Worm (Caenorhabditis elegans): ENCODE results near the gene del-5.

del-5 gene

DNA sequence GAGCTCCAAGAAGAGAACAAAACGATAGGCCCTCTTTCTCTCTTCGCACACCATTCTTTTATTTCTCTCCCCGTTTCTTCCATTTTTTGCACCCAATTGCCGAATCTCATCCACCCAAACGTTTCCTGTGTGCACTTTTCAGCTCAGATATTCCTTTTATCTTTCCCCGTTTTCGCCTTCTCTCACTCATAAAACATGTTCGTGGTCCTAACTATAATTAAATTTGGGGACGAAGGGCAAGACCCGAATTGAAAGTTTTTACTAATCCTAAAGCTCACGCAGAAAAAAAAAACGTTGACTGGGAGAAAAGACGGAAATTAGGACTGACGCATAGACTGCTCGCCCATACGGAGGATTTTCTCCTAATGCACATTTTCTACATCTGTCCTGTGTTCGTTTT lies 42.5 kb downstream of the del-5 start:
- TF ChIP-seq nhr-28 (tag; optimal IDR thresholded peaks at IDR 0.05) (no peak), nhr-67 (tag; optimal IDR thresholded peaks at IDR 0.05) (no peak), aly-2 (tag; optimal IDR thresholded peaks at IDR 0.05) (no peak), ceh-82 (tag; optimal IDR thresholded peaks at IDR 0.05) (no peak), jun-1 (tag; optimal IDR thresholded peaks at IDR 0.05) (no peak), unc-39 (tag; optimal IDR thresholded peaks at IDR 0.05) (no peak), fkh-10 (GFP tag; optimal IDR thresholded peaks at IDR 0.05) (no peak), ama-1 (optimal IDR thresholded peaks at IDR 0.05) (no peak)

DNA sequence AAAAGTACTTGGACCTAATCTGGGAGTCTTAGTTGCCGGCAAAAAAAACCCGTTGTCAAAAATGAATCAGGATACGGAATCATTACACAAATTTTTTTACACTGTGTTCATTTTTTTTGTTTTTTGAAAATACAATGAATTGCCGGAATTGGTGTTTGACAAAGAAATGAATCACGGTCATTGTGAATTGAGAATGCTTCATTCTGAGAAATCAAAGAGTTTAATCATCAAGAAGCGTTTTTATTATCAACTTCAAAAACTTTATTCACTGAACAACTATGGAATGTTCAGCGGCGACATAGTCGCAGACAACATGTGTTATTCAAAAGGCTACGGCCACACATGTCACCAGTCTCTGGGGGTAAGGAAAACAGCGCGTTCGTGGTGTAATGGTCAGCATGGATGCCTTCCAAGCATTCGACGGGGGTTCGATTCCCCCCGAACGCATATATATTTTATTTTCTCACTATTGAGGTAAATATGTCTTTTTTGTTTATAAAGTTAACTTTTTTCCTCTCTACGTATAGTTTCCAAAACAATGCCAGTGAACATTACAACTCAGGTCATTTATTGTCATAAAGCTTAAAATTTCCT lies 44.4 kb downstream of the del-5 start, which contains the start of gene nas-10:
Gene nas-10 (minus strand): TSS at position 51 of the 594 bp plus-strand sequence.
- TF ChIP-seq skn-1 (tag; optimal IDR thresholded peaks at IDR 0.05): peak; percentile 11
- TF ChIP-seq ceh-82 (tag; optimal IDR thresholded peaks at IDR 0.05): peak; percentile 61
- TF ChIP-seq nhr-12 (tag; optimal IDR thresholded peaks at IDR 0.05): no peak
- peak; percentile 88 for TF ChIP-seq nhr-43 (tag; optimal IDR thresholded peaks at IDR 0.05; ENCODE audit: poor library complexity, severe bottlenecking)
- no peak for TF ChIP-seq mdl-1 (tag; optimal IDR thresholded peaks at IDR 0.05)
- TF ChIP-seq pqm-1 (tag; optimal IDR thresholded peaks at IDR 0.05): peak; percentile 31
- TF ChIP-seq egl-27 (tag; optimal IDR thresholded peaks at IDR 0.05): no peak
- no peak for TF ChIP-seq nhr-237 (tag; optimal IDR thresholded peaks at IDR 0.05)
- no peak for TF ChIP-seq fkh-10 (GFP tag; optimal IDR thresholded peaks at IDR 0.05)
- TF ChIP-seq nhr-23 (tag; optimal IDR thresholded peaks at IDR 0.05): no peak
- no peak for TF ChIP-seq ceh-9 (tag; optimal IDR thresholded peaks at IDR 0.05)
- no peak for TF ChIP-seq pha-4 (tag; optimal IDR thresholded peaks at IDR 0.05)
- TF ChIP-seq aly-2 (tag; optimal IDR thresholded peaks at IDR 0.05): no peak
- TF ChIP-seq unc-39 (tag; optimal IDR thresholded peaks at IDR 0.05): no peak
- TF ChIP-seq ztf-4 (tag; optimal IDR thresholded peaks at IDR 0.05): peak; percentile 46
- no peak for TF ChIP-seq nhr-28 (tag; optimal IDR thresholded peaks at IDR 0.05)
- no peak for TF ChIP-seq fkh-2 (tag; optimal IDR thresholded peaks at IDR 0.05)
- peak in 1 of 3 experiments; percentile 12 for TF ChIP-seq elt-3 (tag; optimal IDR thresholded peaks at IDR 0.05)
- peak; percentile 18 for TF ChIP-seq jun-1 (tag; optimal IDR thresholded peaks at IDR 0.05)
- no peak for TF ChIP-seq snpc-4 (tag; optimal IDR thresholded peaks at IDR 0.05)
- TF ChIP-seq hmg-11 (tag; optimal IDR thresholded peaks at IDR 0.05): peak; percentile 17
- no peak for TF ChIP-seq R02D3.7 (tag; optimal IDR thresholded peaks at IDR 0.05)
- no peak for TF ChIP-seq daf-12 (tag; optimal IDR thresholded peaks at IDR 0.05)
- TF ChIP-seq nfya-1 (tag; optimal IDR thresholded peaks at IDR 0.05; ENCODE audit: insufficient read depth): no peak
- no peak for TF ChIP-seq fos-1 (tag; optimal IDR thresholded peaks at IDR 0.05)
- TF ChIP-seq lin-39 (tag; optimal IDR thresholded peaks at IDR 0.05): peak; percentile 53
- no peak for TF ChIP-seq nhr-76 (tag; optimal IDR thresholded peaks at IDR 0.05)
- TF ChIP-seq ama-1 (optimal IDR thresholded peaks at IDR 0.05): no peak
- TF ChIP-seq sea-2 (GFP tag; optimal IDR thresholded peaks at IDR 0.05): no peak
- no peak for TF ChIP-seq nhr-77 (tag; optimal IDR thresholded peaks at IDR 0.05)
- no peak for TF ChIP-seq ceh-28 (tag; optimal IDR thresholded peaks at IDR 0.05)
- peak; percentile 51 for TF ChIP-seq elt-2 (tag; optimal IDR thresholded peaks at IDR 0.05)
- TF ChIP-seq nhr-25 (tag; optimal IDR thresholded peaks at IDR 0.05): peak; percentile 18
- no peak for TF ChIP-seq mml-1 (tag; optimal IDR thresholded peaks at IDR 0.05)
- no peak for TF ChIP-seq elt-1 (tag; optimal IDR thresholded peaks at IDR 0.05)
- TF ChIP-seq zag-1 (tag; optimal IDR thresholded peaks at IDR 0.05): no peak
- TF ChIP-seq eor-1 (tag; optimal IDR thresholded peaks at IDR 0.05): no peak
- no peak for TF ChIP-seq nhr-11 (tag; optimal IDR thresholded peaks at IDR 0.05)
- no peak for TF ChIP-seq ceh-16 (tag; optimal IDR thresholded peaks at IDR 0.05)
- no peak for TF ChIP-seq ztf-11 (tag; optimal IDR thresholded peaks at IDR 0.05)
- peak; percentile 63 for TF ChIP-seq tbx-2 (tag; optimal IDR thresholded peaks at IDR 0.05)
- no peak for TF ChIP-seq unc-62 (GFP tag; optimal IDR thresholded peaks at IDR 0.05)
- no peak for TF ChIP-seq nhr-67 (tag; optimal IDR thresholded peaks at IDR 0.05)
- TF ChIP-seq lsy-12 (tag; optimal IDR thresholded peaks at IDR 0.05): peak; percentile 65
- TF ChIP-seq lin-15B (tag; optimal IDR thresholded peaks at IDR 0.05): no peak
- no peak for TF ChIP-seq ZK546.5 (tag; optimal IDR thresholded peaks at IDR 0.05)
